Fruit fly (Drosophila melanogaster): Measurements from ENCODE around the gene CG12983.
A peak's percentile ranks its signal among the peaks of the same experiment; 100 is the strongest.

Gene CG12983

DNA sequence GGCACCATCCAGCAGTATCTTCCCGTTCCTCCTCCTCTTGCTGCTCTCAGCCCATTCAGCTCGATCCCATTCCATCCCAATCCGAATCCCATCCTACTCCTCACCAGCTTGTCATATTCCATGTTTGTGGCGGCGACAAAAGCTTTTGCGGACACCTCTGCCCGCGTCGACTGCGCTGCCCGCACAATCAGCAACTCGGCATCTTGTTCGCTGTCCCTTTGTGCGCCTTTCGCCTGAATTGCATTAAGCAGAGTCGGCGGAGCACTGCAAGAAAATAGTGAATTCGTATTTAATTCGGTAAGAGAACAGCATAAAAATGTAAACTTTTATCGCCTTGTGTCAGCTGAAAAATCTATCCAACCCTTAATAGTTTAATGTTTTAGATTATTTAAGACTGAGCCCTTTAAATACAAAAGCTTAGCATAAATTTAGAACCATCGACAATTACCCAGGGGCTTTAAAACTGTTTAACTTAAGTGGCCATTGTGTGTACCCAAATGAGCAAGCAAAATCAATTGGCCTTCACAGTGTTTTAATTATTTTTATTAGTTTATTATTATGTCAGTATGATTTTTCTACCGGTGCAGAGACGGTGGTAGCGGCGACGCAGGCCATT is 15.9 kb downstream of the CG12983 start (continued):
- TF ChIP-seq CG11504 (tag; optimal IDR thresholded peaks at IDR 0.05) (peak; percentile 55), zfh2 (GFP tag; optimal IDR thresholded peaks at IDR 0.05) (no peak), CG8478 (optimal IDR thresholded peaks at IDR 0.05) (no peak), BEAF-32 (GFP tag; optimal IDR thresholded peaks at IDR 0.05) (no peak), CG7372 (GFP tag; IDR thresholded peaks at IDR 0.05) (no peak), pros (GFP tag; optimal IDR thresholded peaks at IDR 0.05) (no peak), CG16815 (GFP tag; optimal IDR thresholded peaks at IDR 0.05) (no peak), Ada2b (GFP tag; IDR thresholded peaks at IDR 0.05) (no peak), nerfin-1 (tag; optimal IDR thresholded peaks at IDR 0.05) (no peak), CG31441 (GFP tag; IDR thresholded peaks at IDR 0.05) (0 out of 2 replicates have a peak, but pooled peaks have one; percentile 26), Max (GFP tag; optimal IDR thresholded peaks at IDR 0.05) (no peak), CG6272 (GFP tag; IDR thresholded peaks at IDR 0.05) (no peak), CG7963 (GFP tag; IDR thresholded peaks at IDR 0.05; ENCODE audit: partially characterized antibody) (no peak), bsh (GFP tag; optimal IDR thresholded peaks at IDR 0.05) (peak; percentile 45 to 94), CG31224 (GFP tag; IDR thresholded peaks at IDR 0.05) (no peak), CG2889 (GFP tag; IDR thresholded peaks at IDR 0.05) (no peak), Sox102F (GFP tag; optimal IDR thresholded peaks at IDR 0.05) (peak; percentile 26), btn (GFP tag; optimal IDR thresholded peaks at IDR 0.05) (no peak), Aef1 (GFP tag; IDR thresholded peaks at IDR 0.05) (no peak), CG17568 (GFP tag; optimal IDR thresholded peaks at IDR 0.05) (no peak), Hr39 (optimal IDR thresholded peaks at IDR 0.05) (no peak), Fer1 (GFP tag; optimal IDR thresholded peaks at IDR 0.05) (no peak), hb (GFP tag; IDR thresholded peaks at IDR 0.05; ENCODE audit: partially characterized antibody) (no peak), CG14965 (GFP tag; optimal IDR thresholded peaks at IDR 0.05; ENCODE audit: borderline replicate concordance) (no peak), wdn (GFP tag; IDR thresholded peaks at IDR 0.05) (no peak), lov (optimal IDR thresholded peaks at IDR 0.05) (no peak), lov (GFP tag; IDR thresholded peaks at IDR 0.05) (no peak), CG2712 (tag; optimal IDR thresholded peaks at IDR 0.05) (peak; percentile 53), ind (GFP tag; optimal IDR thresholded peaks at IDR 0.05) (no peak), bcd (GFP tag; optimal IDR thresholded peaks at IDR 0.05) (peak; percentile 14), CG14050 (GFP tag; IDR thresholded peaks at IDR 0.05) (no peak), NC2β (GFP tag; optimal IDR thresholded peaks at IDR 0.05) (no peak), Dbx (GFP tag; IDR thresholded peaks at IDR 0.05) (no peak), CG12155 (GFP tag; optimal IDR thresholded peaks at IDR 0.05) (no peak), CG11085 (GFP tag; IDR thresholded peaks at IDR 0.05) (no peak), bowl (GFP tag; IDR thresholded peaks at IDR 0.05) (no peak), Rx (GFP tag; IDR thresholded peaks at IDR 0.05) (no peak), CoRest (tag; optimal IDR thresholded peaks at IDR 0.05) (no peak), CG9437 (GFP tag; optimal IDR thresholded peaks at IDR 0.05) (no peak), ham (GFP tag; IDR thresholded peaks at IDR 0.05) (no peak), lbe (GFP tag; optimal IDR thresholded peaks at IDR 0.05) (peak; percentile 19), Hmr (GFP tag; optimal IDR thresholded peaks at IDR 0.05) (no peak), sr (GFP tag; IDR thresholded peaks at IDR 0.05) (no peak), CG9797 (GFP tag; optimal IDR thresholded peaks at IDR 0.05) (no peak), crol (GFP tag; IDR thresholded peaks at IDR 0.05) (no peak), Mad (GFP tag; optimal IDR thresholded peaks at IDR 0.05) (no peak), dan (GFP tag; IDR thresholded peaks at IDR 0.05) (no peak), usp (GFP tag; optimal IDR thresholded peaks at IDR 0.05) (no peak), trem (tag; optimal IDR thresholded peaks at IDR 0.05) (peak; percentile 16), Hsf (GFP tag; optimal IDR thresholded peaks at IDR 0.05) (no peak), gsb-n (tag; optimal IDR thresholded peaks at IDR 0.05) (no peak), CG1647 (GFP tag; optimal IDR thresholded peaks at IDR 0.05) (no peak), Med (GFP tag) (no peak)
